Worm (Caenorhabditis elegans): ENCODE measurements around the gene npp-18.

DNA sequence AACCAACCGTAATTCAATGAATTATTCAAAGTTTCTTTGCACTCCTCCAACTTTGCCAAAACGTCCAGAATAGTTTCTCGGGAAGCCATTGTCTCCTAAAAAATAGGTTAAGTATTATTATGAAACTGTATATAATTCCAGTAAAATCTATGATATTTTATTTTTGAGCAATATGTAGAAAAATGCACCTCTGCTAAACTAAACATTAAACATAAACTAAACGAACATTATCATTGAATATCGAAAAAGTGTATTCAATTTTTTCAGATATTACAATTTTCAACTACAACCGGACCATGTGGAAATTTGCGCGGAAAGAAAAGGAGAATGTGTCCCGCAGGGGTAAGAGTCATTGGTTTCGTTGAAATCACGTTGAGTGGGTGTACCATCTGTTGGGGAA is 43.0 kb downstream of the npp-18 start, which contains the start of gene F53A2.3:
- no peak for TF ChIP-seq hmg-4 (GFP tag; optimal IDR thresholded peaks at IDR 0.05)
- TF ChIP-seq ets-7 (tag; optimal IDR thresholded peaks at IDR 0.05), result no peak
- no peak for TF ChIP-seq tbx-37 (GFP tag; conservative IDR thresholded peaks at IDR 0.05)
- no peak for TF ChIP-seq sea-1 (GFP tag; conservative IDR thresholded peaks at IDR 0.05)
- no peak for TF ChIP-seq scrt-1 (GFP tag; IDR thresholded peaks at IDR 0.05)
- no peak for TF ChIP-seq tra-4 (tag; optimal IDR thresholded peaks at IDR 0.05)
